Worm (Caenorhabditis elegans): Measurements from ENCODE around the gene Y69A2AR.32.

Gene Y69A2AR.32

ce11 chrIV:2610974-2611373 lies 738 bp downstream of the Y69A2AR.32 start:
- TF ChIP-seq unc-62 (GFP tag; optimal IDR thresholded peaks at IDR 0.05) = no peak

DNA sequence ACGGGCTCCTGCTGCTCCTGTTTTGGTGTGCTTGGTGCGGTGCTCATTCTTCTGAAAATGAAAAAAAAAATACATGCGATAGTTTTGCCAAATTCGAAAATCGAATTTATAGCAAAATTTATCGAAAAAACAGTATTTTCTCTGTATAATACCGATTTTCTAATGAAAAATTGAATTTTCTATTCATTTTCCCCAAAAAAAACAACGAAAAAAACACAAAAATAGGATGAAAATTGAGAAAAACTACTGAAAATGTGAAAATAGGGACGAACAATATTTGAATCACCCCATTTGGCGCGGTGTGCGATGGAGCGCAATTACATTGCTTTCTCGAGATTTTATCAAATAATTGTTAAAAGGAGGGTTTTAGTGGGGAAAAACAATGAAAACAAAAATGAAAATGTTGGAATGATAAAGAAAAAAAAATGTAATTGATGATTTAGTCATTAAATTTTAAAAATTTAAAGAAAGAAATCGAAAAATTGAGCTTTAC lies 2.8 kb downstream of the Y69A2AR.32 start, which contains the start of gene Y69A2AR.28:
Gene Y69A2AR.28 (minus strand): TSS at position 51 of the 493 bp plus-strand sequence.
- TF ChIP-seq unc-62 (GFP tag; optimal IDR thresholded peaks at IDR 0.05) = no peak

DNA sequence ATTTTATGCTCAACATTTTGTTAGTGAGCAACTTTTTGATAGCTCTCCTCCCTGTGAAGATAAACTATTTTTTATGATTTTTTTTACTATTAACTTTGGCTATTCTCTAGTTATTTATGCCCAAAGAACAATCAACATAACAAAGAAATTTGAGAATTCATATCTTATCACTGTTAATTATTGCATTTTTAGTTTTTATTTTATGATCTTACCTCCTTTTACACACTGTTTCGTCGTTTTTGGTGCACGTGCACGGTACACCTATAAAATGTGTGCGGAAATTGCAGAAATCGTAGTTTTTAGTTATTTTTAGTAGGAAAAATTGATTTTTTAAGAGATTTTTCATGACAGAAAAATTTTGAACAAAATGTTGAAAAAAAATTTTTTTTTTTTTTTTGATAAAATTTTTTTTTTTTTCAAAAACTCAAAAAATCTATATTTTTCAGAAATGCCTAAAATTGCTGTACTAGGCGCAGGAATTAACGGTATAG lies 3.6 kb downstream of the Y69A2AR.32 start, which contains the start of gene daao-1:
Gene daao-1 (plus strand): TSS at position 441 of the 491 bp plus-strand sequence.
- TF ChIP-seq unc-62 (GFP tag; optimal IDR thresholded peaks at IDR 0.05) = no peak

DNA sequence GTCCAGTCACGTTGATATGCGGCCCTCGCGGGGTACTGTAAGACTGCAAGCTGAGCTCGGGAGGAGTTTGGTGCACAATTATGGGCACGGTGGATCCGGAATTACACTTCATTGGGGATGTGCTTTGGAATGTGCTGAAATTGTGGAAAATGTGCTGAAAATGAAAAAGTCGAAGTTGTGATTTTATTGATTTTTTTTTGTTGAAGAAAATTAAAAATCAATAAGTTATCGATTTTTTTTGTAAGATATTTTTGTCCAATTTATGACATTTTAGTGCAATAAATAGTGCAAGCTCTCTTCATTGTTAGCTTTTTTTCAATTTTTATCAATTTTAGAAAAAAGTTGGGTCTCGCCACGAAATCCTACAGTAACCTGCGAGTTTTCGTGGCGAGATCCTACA lies 6.6 kb downstream of the Y69A2AR.32 start:
- TF ChIP-seq unc-62 (GFP tag; optimal IDR thresholded peaks at IDR 0.05) = no peak

DNA sequence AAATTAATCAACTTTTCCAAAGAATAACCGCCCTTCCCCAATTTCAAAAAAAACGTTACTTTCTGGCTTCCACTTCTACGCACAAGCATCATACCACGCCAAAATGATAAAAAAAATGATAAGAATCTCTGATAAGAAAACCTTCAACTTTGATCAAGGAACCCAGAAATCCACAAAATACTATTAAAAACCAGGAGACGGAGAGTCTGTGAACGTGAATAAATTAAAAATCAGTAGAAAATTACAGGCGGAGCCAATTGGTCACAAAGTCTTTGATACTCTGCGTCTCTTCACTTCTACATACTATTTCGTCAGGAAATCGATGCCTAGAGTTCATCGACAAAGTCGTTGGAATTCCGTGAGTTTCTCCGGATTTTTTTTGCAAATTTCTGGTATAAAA lies 8.4 kb downstream of the Y69A2AR.32 start, which contains the start of gene smf-3:
Gene smf-3 (plus strand): TSS at position 259 of the 400 bp plus-strand sequence.
- TF ChIP-seq unc-62 (GFP tag; optimal IDR thresholded peaks at IDR 0.05) = no peak

DNA sequence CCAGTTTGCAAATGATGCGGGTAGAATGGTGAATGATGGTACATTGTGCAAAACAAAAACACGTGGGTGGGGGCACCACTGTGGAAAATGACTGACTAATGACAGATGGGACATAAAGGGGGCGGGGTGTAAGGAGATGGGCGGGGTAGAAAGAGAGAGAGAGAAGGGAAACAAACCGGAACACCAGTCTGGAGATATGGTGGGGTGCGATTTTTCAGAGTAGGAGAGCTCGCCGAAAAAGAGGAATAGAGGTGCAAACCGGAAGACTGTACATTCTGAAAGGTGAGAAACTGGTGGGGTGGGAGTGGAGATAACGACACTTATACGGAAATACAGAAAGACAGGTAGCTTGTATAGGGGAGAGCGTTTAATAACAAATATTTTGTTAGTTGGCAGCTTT lies 17.9 kb downstream of the Y69A2AR.32 start, which contains the start of gene ngn-1:
Gene ngn-1 (minus strand): TSS at position 101 of the 400 bp plus-strand sequence.
- no peak for TF ChIP-seq unc-62 (GFP tag; optimal IDR thresholded peaks at IDR 0.05)

DNA sequence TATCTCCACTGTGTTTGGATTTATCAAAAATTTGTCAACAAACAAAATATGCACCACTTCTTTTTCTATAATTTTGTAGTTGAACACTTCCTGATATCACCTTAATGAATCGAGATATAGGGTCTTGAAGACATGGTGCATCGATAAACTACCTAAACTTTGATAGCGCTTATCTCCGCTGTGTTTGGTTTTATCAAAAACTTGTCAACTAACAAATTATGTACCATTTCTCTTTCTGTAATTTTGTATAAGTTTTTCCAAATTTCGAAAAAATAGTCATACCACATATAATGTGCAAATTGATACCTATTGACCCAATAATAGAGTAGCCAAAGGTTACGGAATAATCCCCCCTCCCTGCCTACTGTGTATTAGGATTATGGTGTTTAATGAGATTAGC lies 19.9 kb downstream of the Y69A2AR.32 start:
- TF ChIP-seq unc-62 (GFP tag; optimal IDR thresholded peaks at IDR 0.05) = no peak

- no peak for TF ChIP-seq unc-62 (GFP tag; optimal IDR thresholded peaks at IDR 0.05)
Measured at ce11 chrIV:2634992-2635391, 24.8 kb downstream of the Y69A2AR.32 start.

ce11 chrIV:2639666-2640273 lies 29.5 kb downstream of the Y69A2AR.32 start:
- TF ChIP-seq unc-62 (GFP tag; optimal IDR thresholded peaks at IDR 0.05) = no peak

DNA sequence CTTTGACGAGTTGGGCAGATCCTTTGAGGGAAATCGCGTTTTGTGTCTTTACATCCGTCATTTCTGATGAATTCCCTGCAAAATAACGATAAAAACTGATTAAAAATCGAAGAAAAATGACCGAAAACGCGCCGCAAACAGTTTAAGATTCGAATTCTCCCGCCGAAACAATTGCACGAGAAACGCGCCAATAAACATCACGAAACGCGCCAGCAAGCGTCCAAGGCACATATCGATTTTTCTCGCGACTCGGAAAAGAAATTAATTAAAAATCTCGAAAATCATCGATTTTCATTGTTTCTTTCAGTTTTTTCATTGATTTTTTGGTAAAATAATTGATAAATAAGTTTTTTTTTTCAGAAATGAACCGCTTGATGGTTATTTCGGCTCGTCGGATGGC lies 30.7 kb downstream of the Y69A2AR.32 start, which contains the start of the genes mdf-2 and nduv-3:
Gene mdf-2 (minus strand): TSS at position 176 of the 400 bp plus-strand sequence.
Gene nduv-3 (plus strand): TSS at position 361 of the 400 bp plus-strand sequence.
- no peak for TF ChIP-seq unc-62 (GFP tag; optimal IDR thresholded peaks at IDR 0.05)

- no peak for TF ChIP-seq unc-62 (GFP tag; optimal IDR thresholded peaks at IDR 0.05)
Measured at ce11 chrIV:2642054-2642453, 31.8 kb downstream of the Y69A2AR.32 start.

DNA sequence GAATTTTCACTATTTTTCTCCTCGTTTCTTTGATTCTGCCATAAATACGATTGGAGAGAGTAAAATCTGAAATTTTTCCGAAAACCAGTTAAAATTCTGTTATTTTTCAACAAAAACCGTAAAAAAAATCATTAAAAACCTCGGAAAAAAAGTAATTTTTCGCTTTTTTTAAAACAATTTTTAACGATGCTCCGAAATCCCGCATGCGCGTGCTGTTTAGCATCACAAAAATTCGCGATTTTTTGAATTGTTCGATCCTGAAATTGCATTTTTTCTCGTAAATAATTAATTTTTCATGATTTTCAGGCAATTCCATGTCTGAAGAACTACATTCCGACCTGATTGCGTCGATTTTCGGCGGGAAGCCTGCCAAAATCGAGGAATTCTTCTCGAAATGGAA lies 32.4 kb downstream of the Y69A2AR.32 start, which contains the start of gene ric-8:
Gene ric-8 (plus strand): TSS at position 301 of the 400 bp plus-strand sequence.
- TF ChIP-seq unc-62 (GFP tag; optimal IDR thresholded peaks at IDR 0.05) = no peak

DNA sequence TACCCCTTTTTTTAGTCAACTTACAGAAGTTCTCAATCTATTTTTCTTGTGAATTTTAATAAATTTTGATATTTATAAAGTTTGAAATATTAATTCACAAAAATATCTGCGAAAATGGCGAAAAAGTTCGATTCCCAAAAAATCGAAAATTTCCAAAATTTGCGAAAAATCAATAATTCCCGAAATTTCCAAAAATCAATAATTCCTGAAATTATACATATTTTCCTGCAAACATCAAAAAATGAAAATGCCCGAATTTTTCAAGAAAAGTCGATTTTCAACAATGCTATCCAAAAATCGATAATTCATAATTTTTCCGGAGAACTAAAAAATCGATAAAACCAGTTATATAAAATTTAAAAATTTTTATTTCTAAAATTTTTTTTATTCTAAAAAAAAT lies 39.8 kb downstream of the Y69A2AR.32 start:
- TF ChIP-seq unc-62 (GFP tag; optimal IDR thresholded peaks at IDR 0.05) = no peak

DNA sequence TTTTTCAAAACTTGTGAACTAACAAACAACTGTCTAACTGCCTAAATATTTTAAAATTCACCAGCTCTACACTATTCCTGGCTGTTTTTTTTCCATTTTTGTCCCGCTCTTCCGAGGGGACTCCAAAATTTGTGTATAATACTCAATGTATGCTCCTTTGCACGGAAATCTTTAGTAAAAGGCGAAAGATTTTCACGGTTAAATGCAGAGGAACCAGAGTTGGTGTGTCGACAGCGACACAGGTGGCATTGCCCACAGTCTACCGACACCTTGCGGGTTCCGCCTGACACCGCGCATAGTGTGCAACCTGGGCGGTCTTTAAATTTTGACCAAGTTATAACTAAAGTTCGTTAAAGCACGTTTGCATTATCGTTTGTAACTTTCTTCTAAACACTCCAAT lies 44.7 kb downstream of the Y69A2AR.32 start:
- TF ChIP-seq unc-62 (GFP tag; optimal IDR thresholded peaks at IDR 0.05) = no peak

- no peak for TF ChIP-seq unc-62 (GFP tag; optimal IDR thresholded peaks at IDR 0.05)
Measured at ce11 chrIV:2656400-2657139, 46.3 kb downstream of the Y69A2AR.32 start.

DNA sequence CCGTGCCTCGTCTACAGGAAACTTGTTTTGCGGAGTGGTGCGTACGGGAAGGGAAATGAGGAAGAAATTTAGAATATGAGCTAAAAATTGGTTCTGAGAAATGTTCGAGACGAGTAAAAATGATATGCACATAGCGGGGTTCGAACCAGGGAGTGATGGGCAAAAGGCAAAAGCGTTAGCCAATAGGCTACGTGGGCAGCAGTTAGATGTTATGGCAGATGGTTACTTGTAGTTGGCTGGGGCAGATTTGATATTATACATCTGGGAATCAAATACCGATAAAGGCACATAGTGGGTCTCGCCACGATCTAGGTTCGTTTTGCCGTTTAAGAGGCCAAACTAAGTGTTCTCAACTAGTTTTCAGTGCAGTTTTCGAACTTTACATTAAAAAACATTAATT lies 47.1 kb downstream of the Y69A2AR.32 start:
- no peak for TF ChIP-seq unc-62 (GFP tag; optimal IDR thresholded peaks at IDR 0.05)

All from whole organism, dauer.